Fruit fly (Drosophila melanogaster): ENCODE measurements around the gene Task6.

dm6 chr3R:13662149-13662548 is 12.2 kb downstream of the Task6 start:
- no peak for TF ChIP-seq run (tag; optimal IDR thresholded peaks at IDR 0.05)
- TF ChIP-seq h (optimal IDR thresholded peaks at IDR 0.05): no peak
- no peak for TF ChIP-seq Gsc (GFP tag; IDR thresholded peaks at IDR 0.05)
- TF ChIP-seq stwl (tag; optimal IDR thresholded peaks at IDR 0.05): no peak
- TF ChIP-seq esg (GFP tag; conservative IDR thresholded peaks at IDR 0.05): no peak
- TF ChIP-seq MBD-R2 (GFP tag; IDR thresholded peaks at IDR 0.05): no peak
- no peak for TF ChIP-seq Meics (GFP tag; optimal IDR thresholded peaks at IDR 0.05)
- TF ChIP-seq da (GFP tag; optimal IDR thresholded peaks at IDR 0.05): no peak
- no peak for TF ChIP-seq CG3407 (GFP tag; optimal IDR thresholded peaks at IDR 0.05)
- no peak for TF ChIP-seq CG7556 (GFP tag; optimal IDR thresholded peaks at IDR 0.05)
- no peak for TF ChIP-seq CG15011 (GFP tag; optimal IDR thresholded peaks at IDR 0.05)
